Fruit fly (Drosophila melanogaster) whole organism, embryonic: ENCODE results near the gene Non3.

Source experiments
- ATbp ChIP-seq: fragments of 200-800 bp; sonication (Bioruptor generic); optimal IDR thresholded peaks from 2 replicates; lab custom pipeline; 2017; ENCODE audit warnings: missing biosample characterization, mild to moderate bottlenecking, missing genetic modification characterization, missing genetic modification reagents
- Ada2b ChIP-seq: fragments of 200-800 bp; sonication (Bioruptor generic); IDR thresholded peaks from 2 replicates; pipeline ENCODE4 v1.3.6; 2022; ENCODE audit warnings: missing biosample characterization, missing genetic modification characterization
- B-H2 ChIP-seq: fragments of 200-800 bp; sonication (Bioruptor generic); optimal IDR thresholded peaks from 2 replicates; lab custom pipeline; 2018; ENCODE audit warnings: missing biosample characterization, mild to moderate bottlenecking, missing genetic modification characterization
- Bgb ChIP-seq: fragments of 200-800 bp; sonication (Bioruptor generic); IDR thresholded peaks from 2 replicates; pipeline ENCODE4 v1.3.6; 2022; ENCODE audit warnings: missing biosample characterization, missing genetic modification characterization; ENCODE audit not compliant: partially characterized antibody
- CG10321 ChIP-seq: fragments of 200-800 bp; sonication (Bioruptor generic); IDR thresholded peaks from 2 replicates; pipeline ENCODE4 v1.3.6; 2022; ENCODE audit warnings: missing biosample characterization, missing genetic modification characterization
- CG10366 ChIP-seq: fragments of 200-800 bp; sonication (Bioruptor generic); IDR thresholded peaks from 2 replicates; pipeline ENCODE4 v1.3.6; 2022; ENCODE audit warnings: missing biosample characterization, missing genetic modification characterization
- CG10431 ChIP-seq: fragments of 200-800 bp; sonication (Bioruptor generic); optimal IDR thresholded peaks from 3 replicates; lab custom pipeline; 2018; ENCODE audit warnings: missing biosample characterization, mild to moderate bottlenecking, missing genetic modification characterization
- CG10543 ChIP-seq: fragments of 200-800 bp; sonication (Bioruptor generic); optimal IDR thresholded peaks from 3 replicates; lab custom pipeline; 2017; ENCODE audit warnings: missing biosample characterization, mild to moderate bottlenecking, missing genetic modification characterization, moderate library complexity
- CG11085 ChIP-seq: fragments of 200-800 bp; sonication (Bioruptor generic); IDR thresholded peaks from 2 replicates; pipeline ENCODE4 v1.3.6; 2022; ENCODE audit warnings: missing biosample characterization, missing genetic modification characterization
- CG11093 ChIP-seq: fragments of 200-800 bp; sonication (Bioruptor generic); IDR thresholded peaks from 3 replicates; pipeline ENCODE4 v1.3.6; 2022; ENCODE audit warnings: missing biosample characterization, missing genetic modification characterization
- CG11696 ChIP-seq: fragments of 200-800 bp; sonication (Bioruptor generic); IDR thresholded peaks from 2 replicates; pipeline ENCODE4 v1.3.6; 2022; ENCODE audit warnings: missing biosample characterization, missing genetic modification characterization
- CG12219 ChIP-seq: fragments of 200-800 bp; sonication (Bioruptor generic); optimal IDR thresholded peaks from 3 replicates; lab custom pipeline; 2018; ENCODE audit warnings: missing biosample characterization, mild to moderate bottlenecking, missing genetic modification characterization
- CG12299 ChIP-seq: fragments of 200-800 bp; sonication (Bioruptor generic); optimal IDR thresholded peaks from 2 replicates; lab custom pipeline; 2018; ENCODE audit warnings: missing biosample characterization, mild to moderate bottlenecking, missing genetic modification characterization
- CG12391 ChIP-seq: fragments of 200-800 bp; sonication (Bioruptor generic); optimal IDR thresholded peaks from 3 replicates; lab custom pipeline; 2018; ENCODE audit warnings: missing biosample characterization, mild to moderate bottlenecking, missing genetic modification characterization, moderate library complexity
- CG12659 ChIP-seq: fragments of 200-800 bp; sonication (Bioruptor generic); optimal IDR thresholded peaks from 3 replicates; lab custom pipeline; 2017; ENCODE audit warnings: mild to moderate bottlenecking, missing biosample characterization, missing genetic modification reagents, missing genetic modification characterization
- CG15073 ChIP-seq: fragments of 200-800 bp; sonication (Bioruptor generic); optimal IDR thresholded peaks from 2 replicates; lab custom pipeline; 2016; ENCODE audit warnings: missing biosample characterization, missing genetic modification characterization
- CG15514 ChIP-seq: fragments of 200-800 bp; sonication (Bioruptor generic); optimal IDR thresholded peaks from 3 replicates; lab custom pipeline; 2017; ENCODE audit warnings: missing biosample characterization, missing genetic modification characterization, mild to moderate bottlenecking, moderate library complexity, missing genetic modification reagents
- CG15601 ChIP-seq: fragments of 200-800 bp; sonication (Bioruptor generic); optimal IDR thresholded peaks from 3 replicates; lab custom pipeline; 2019; ENCODE audit warnings: missing biosample characterization, mild to moderate bottlenecking, missing genetic modification characterization, moderate library complexity
- CG17385 ChIP-seq: fragments of 200-800 bp; sonication (Bioruptor generic); optimal IDR thresholded peaks from 3 replicates; lab custom pipeline; 2018; ENCODE audit warnings: missing biosample characterization, mild to moderate bottlenecking, missing genetic modification characterization
- CG18011 ChIP-seq: fragments of 200-800 bp; sonication (Bioruptor generic); optimal IDR thresholded peaks from 2 replicates; lab custom pipeline; 2017; ENCODE audit warnings: missing biosample characterization, missing genetic modification characterization, mild to moderate bottlenecking, moderate library complexity, missing genotype
- CG18599 ChIP-seq: fragments of 200-800 bp; sonication (Bioruptor generic); optimal IDR thresholded peaks from 3 replicates; lab custom pipeline; 2017; ENCODE audit warnings: missing biosample characterization, missing genetic modification characterization, mild to moderate bottlenecking, moderate library complexity, missing genetic modification reagents
- CG30403 ChIP-seq: fragments of 200-800 bp; sonication (Bioruptor generic); optimal IDR thresholded peaks from 3 replicates; lab custom pipeline; 2016; ENCODE audit warnings: missing biosample characterization, missing genetic modification characterization
- CG34422 ChIP-seq: fragments of 200-800 bp; sonication (Bioruptor generic); IDR thresholded peaks from 3 replicates; pipeline ENCODE4 v1.3.6; 2022; ENCODE audit warnings: missing biosample characterization, missing genetic modification characterization
- CG5180 ChIP-seq: fragments of 200-800 bp; sonication (Bioruptor generic); optimal IDR thresholded peaks from 3 replicates; lab custom pipeline; 2017; ENCODE audit warnings: missing biosample characterization, missing genetic modification characterization, mild to moderate bottlenecking, moderate library complexity, missing genetic modification reagents
- CG8290 ChIP-seq, 3 experiments: fragments of 200-800 bp; sonication (Bioruptor generic); optimal IDR thresholded peaks; 2 replicates each; lab custom pipeline; 2016 to 2019; ENCODE audit warnings: missing biosample characterization in 3 of 3, missing genetic modification characterization in 3 of 3, mild to moderate bottlenecking in 2 of 3, moderate library complexity in 1 of 3
- CG9932 ChIP-seq: fragments of 200-800 bp; sonication (Bioruptor generic); IDR thresholded peaks from 2 replicates; pipeline ENCODE4 v1.3.6; 2022; ENCODE audit warnings: missing biosample characterization, missing genetic modification characterization
- CTCF ChIP-seq: fragments of 200-800 bp; sonication (Bioruptor generic); optimal IDR thresholded peaks from 2 replicates; lab custom pipeline; 2017; ENCODE audit warnings: missing biosample characterization, mild to moderate bottlenecking, missing genetic modification characterization, moderate library complexity
- Dad ChIP-seq: fragments of 200-800 bp; sonication (Bioruptor generic); optimal IDR thresholded peaks from 3 replicates; lab custom pipeline; 2016; ENCODE audit warnings: missing biosample characterization, missing genetic modification characterization
- HLH54F ChIP-seq: fragments of 200-800 bp; sonication (Bioruptor generic); optimal IDR thresholded peaks from 3 replicates; lab custom pipeline; 2016; ENCODE audit warnings: missing biosample characterization, missing genetic modification characterization
- HLHmδ ChIP-seq: fragments of 200-800 bp; sonication (Bioruptor generic); optimal IDR thresholded peaks from 2 replicates; lab custom pipeline; 2018; ENCODE audit warnings: missing biosample characterization, mild to moderate bottlenecking, missing genetic modification characterization, moderate library complexity
- Hr78 ChIP-seq, 2 experiments: fragments of 200-800 bp in 1 of 2; fragments of >200 bp in 1 of 2; sonication (Bioruptor generic) in 1 of 2; optimal IDR thresholded peaks; 2 replicates each; lab custom pipeline; 2017 to 2019; ENCODE audit warnings: missing biosample characterization in 2 of 2, missing genetic modification characterization in 2 of 2, mild to moderate bottlenecking in 1 of 2, moderate library complexity in 1 of 2
- Scr ChIP-seq: fragments of 200-800 bp; sonication (Bioruptor generic); IDR thresholded peaks from 2 replicates; pipeline ENCODE4 v1.3.6; 2022; ENCODE audit warnings: missing biosample characterization, missing genetic modification characterization; ENCODE audit not compliant: partially characterized antibody
- Xrp1 ChIP-seq: fragments of 200-800 bp; sonication (Bioruptor generic); IDR thresholded peaks from 2 replicates; pipeline ENCODE4 v1.3.6; 2022; ENCODE audit warnings: missing biosample characterization, missing genetic modification characterization
- al ChIP-seq: fragments of 200-800 bp; sonication (Bioruptor generic); IDR thresholded peaks from 2 replicates; pipeline ENCODE4 v1.3.6; 2022; ENCODE audit warnings: missing biosample characterization, missing genetic modification characterization
- chinmo ChIP-seq: fragments of 200-800 bp; sonication (Bioruptor generic); IDR thresholded peaks from 4 replicates; pipeline ENCODE4 v1.3.6; 2022; ENCODE audit warnings: missing biosample characterization, missing genetic modification characterization; ENCODE audit not compliant: partially characterized antibody
- dati ChIP-seq: fragments of 200-800 bp; sonication (Bioruptor generic); IDR thresholded peaks from 2 replicates; pipeline ENCODE4 v1.3.6; 2022; ENCODE audit warnings: missing biosample characterization, missing genetic modification characterization
- dm ChIP-seq: fragments of 200-800 bp; sonication (Bioruptor generic); optimal IDR thresholded peaks from 3 replicates; lab custom pipeline; 2016; ENCODE audit warnings: missing biosample characterization, missing genetic modification characterization
- exex ChIP-seq: fragments of 200-800 bp; sonication (Bioruptor generic); optimal IDR thresholded peaks from 4 replicates; lab custom pipeline; 2018; ENCODE audit warnings: missing biosample characterization, mild to moderate bottlenecking, missing genetic modification characterization, moderate library complexity
- gcm ChIP-seq: fragments of 200-800 bp; sonication (Bioruptor generic); optimal IDR thresholded peaks from 2 replicates; lab custom pipeline; 2019; ENCODE audit warnings: missing biosample characterization, mild to moderate bottlenecking, missing genetic modification characterization, moderate library complexity
- hkb ChIP-seq, 2 experiments: fragments of 200-800 bp in 1 of 2; fragments of >200 bp in 1 of 2; sonication (Bioruptor generic) in 1 of 2; IDR thresholded peaks in 1 of 2; optimal IDR thresholded peaks in 1 of 2; 2 replicates each; pipeline versions ENCODE4 v1.3.6 to Lab custom; 2017 to 2022; ENCODE audit warnings: missing biosample characterization in 1 of 2, missing genetic modification characterization in 1 of 2
- jing ChIP-seq: fragments of 200-800 bp; sonication (Bioruptor generic); optimal IDR thresholded peaks from 2 replicates; lab custom pipeline; 2018; ENCODE audit warnings: missing biosample characterization, mild to moderate bottlenecking, missing genetic modification characterization
- nerfin-1 ChIP-seq: fragments of 200-800 bp; sonication (Bioruptor generic); optimal IDR thresholded peaks from 3 replicates; lab custom pipeline; 2019; ENCODE audit warnings: missing biosample characterization, mild to moderate bottlenecking, missing genetic modification characterization, moderate library complexity
- p53 ChIP-seq: fragments of 200-800 bp; sonication (Bioruptor generic); optimal IDR thresholded peaks from 2 replicates; lab custom pipeline; 2016; ENCODE audit warnings: missing biosample characterization, missing genetic modification characterization
- peb ChIP-seq: fragments of 200-800 bp; sonication (Bioruptor generic); IDR thresholded peaks from 2 replicates; pipeline ENCODE4 v1.3.6; 2022; ENCODE audit warnings: missing biosample characterization, missing genetic modification characterization
- scrt ChIP-seq: fragments of 200-800 bp; sonication (Bioruptor generic); optimal IDR thresholded peaks from 2 replicates; lab custom pipeline; 2018; ENCODE audit warnings: missing biosample characterization, mild to moderate bottlenecking, missing genetic modification characterization, moderate library complexity
- sr ChIP-seq: fragments of 200-800 bp; sonication (Bioruptor generic); IDR thresholded peaks from 3 replicates; pipeline ENCODE4 v1.3.6; 2022; ENCODE audit warnings: missing biosample characterization, missing genetic modification characterization
- sug ChIP-seq: fragments of 200-800 bp; optimal IDR thresholded peaks from 2 replicates; lab custom pipeline; 2019; ENCODE audit warnings: missing biosample characterization, mild to moderate bottlenecking, missing genetic modification characterization, moderate library complexity
- tgo ChIP-seq: fragments of 200-800 bp; sonication (Bioruptor generic); IDR thresholded peaks from 3 replicates; pipeline ENCODE4 v1.3.6; 2022; ENCODE audit warnings: missing biosample characterization, missing genetic modification characterization
- wek ChIP-seq: fragments of 200-800 bp; sonication (Bioruptor generic); optimal IDR thresholded peaks from 3 replicates; lab custom pipeline; 2018; ENCODE audit warnings: missing biosample characterization, mild to moderate bottlenecking, missing genetic modification characterization, moderate library complexity

Non3 gene

dm6 chr3R:18185385-18185784 is 38.1 kb upstream of the Non3 start, which contains the start of the genes Arp5 and CG7208 (continued):
- TF ChIP-seq Scr (GFP tag; lab: Robert Waterston, UW) = peak; percentile 40; the same call in 1 of the 2 replicates
- TF ChIP-seq HLH54F (GFP tag; lab: Kevin White, UChicago) = peak; percentile 57
- TF ChIP-seq ATbp = peak; percentile 32
- TF ChIP-seq CG10543 (GFP tag; lab: Kevin White, UChicago) = peak; percentile 63
- TF ChIP-seq sug = peak; percentile 76
- TF ChIP-seq CG11093 (GFP tag; lab: Robert Waterston, UW) = no peak
- TF ChIP-seq exex (tag; lab: Kevin White, UChicago) = no peak
- no peak for TF ChIP-seq CG10321
- no peak for TF ChIP-seq HLHmδ (GFP tag; lab: Kevin White, UChicago)
- peak; percentile 48 for TF ChIP-seq CG10366 (GFP tag; lab: Robert Waterston, UW)
- peak; percentile 66 for TF ChIP-seq CG8290 (GFP tag; optimal IDR thresholded peaks at IDR 0.05; lab: Kevin White, UChicago)
- peak in 1 of 2 experiments; percentile 34 for TF ChIP-seq CG8290 (tag; optimal IDR thresholded peaks at IDR 0.05; lab: Kevin White, UChicago)
- peak; percentile 82 for TF ChIP-seq CG12391 (tag; lab: Kevin White, UChicago)
- peak; percentile 72 for TF ChIP-seq al
- no peak for TF ChIP-seq CG15073
- TF ChIP-seq CG18011 (GFP tag; lab: Kevin White, UChicago) = peak; percentile 54
- peak; percentile 7 for TF ChIP-seq CG12219
- TF ChIP-seq nerfin-1 = peak; percentile 45
- no peak for TF ChIP-seq chinmo (GFP tag; lab: Robert Waterston, UW)
- TF ChIP-seq CG34422 (GFP tag; lab: Robert Waterston, UW) = peak; percentile 63; the same call in 1 of the 3 replicates
- TF ChIP-seq CG10431 (GFP tag; lab: Kevin White, UChicago) = no peak
- TF ChIP-seq peb (GFP tag; lab: Robert Waterston, UW) = no peak
- peak; percentile 36; the same call in 1 of the 2 replicates for TF ChIP-seq Ada2b (GFP tag; lab: Robert Waterston, UW)
- no peak for TF ChIP-seq CG5180 (GFP tag; lab: Kevin White, UChicago)
- no peak for TF ChIP-seq Hr78 (GFP tag; optimal IDR thresholded peaks at IDR 0.05; lab: Kevin White, UChicago)
- TF ChIP-seq scrt (GFP tag; lab: Kevin White, UChicago) = peak; percentile 55
- peak; percentile 5 for TF ChIP-seq dm (GFP tag; lab: Kevin White, UChicago)
- peak; percentile 55 for TF ChIP-seq CG12299 (tag; lab: Kevin White, UChicago)
- peak; percentile 82 for TF ChIP-seq CG18599 (GFP tag; lab: Kevin White, UChicago)
- peak; percentile 67 for TF ChIP-seq Xrp1 (GFP tag; lab: Robert Waterston, UW)
- no peak for TF ChIP-seq p53
- no peak for TF ChIP-seq sr (GFP tag; lab: Robert Waterston, UW)
- peak; percentile 63 for TF ChIP-seq CG17385 (GFP tag; lab: Kevin White, UChicago)
- TF ChIP-seq CG30403 (GFP tag; lab: Kevin White, UChicago) = peak; percentile 84
- TF ChIP-seq Bgb (GFP tag; lab: Robert Waterston, UW) = no peak
- TF ChIP-seq CG11696 (GFP tag; lab: Robert Waterston, UW) = no peak
- no peak for TF ChIP-seq wek (GFP tag; lab: Kevin White, UChicago)
- TF ChIP-seq tgo (GFP tag; lab: Robert Waterston, UW) = peak; percentile 66
- no peak for TF ChIP-seq jing
- TF ChIP-seq CG15514 (GFP tag; lab: Kevin White, UChicago) = peak; percentile 98
- peak; percentile 67 for TF ChIP-seq CG15601 (tag; lab: Kevin White, UChicago)
- peak; percentile 6 for TF ChIP-seq CTCF (GFP tag; lab: Kevin White, UChicago)
- TF ChIP-seq CG11085 = peak; percentile 59
- no peak for TF ChIP-seq gcm
- peak; percentile 88 for TF ChIP-seq CG9932 (GFP tag; lab: Robert Waterston, UW)
- no peak for TF ChIP-seq dati (GFP tag; lab: Robert Waterston, UW)
- TF ChIP-seq Dad (GFP tag; lab: Kevin White, UChicago) = peak; percentile 36
- peak; percentile 86 for TF ChIP-seq CG12659 (GFP tag; lab: Kevin White, UChicago)
- TF ChIP-seq B-H2 = peak; percentile 71
- TF ChIP-seq hkb (optimal IDR thresholded peaks at IDR 0.05; lab: Kevin White, UChicago) = no peak
- peak; percentile 62 for TF ChIP-seq hkb (GFP tag; IDR thresholded peaks at IDR 0.05; lab: Robert Waterston, UW)
